Worm (Caenorhabditis elegans) whole organism, L4/young adult: Measurements from ENCODE around the gene srw-54.

Experiments used
- W03F9.2 ChIP-seq: fragments of 150-350 bp; optimal IDR thresholded peaks from 2 replicates; lab custom pipeline; 2014; ENCODE audit warnings: missing biosample characterization, missing genetic modification characterization
- him-1 ChIP-seq: sonication (generic microtip); optimal IDR thresholded peaks from 2 replicates; lab custom pipeline; 2016; ENCODE audit warnings: missing genotype, missing genetic modification reagents, missing genetic modification characterization, missing compliant biosample characterization

ce11 chrV:16580424-16580823, 30.7 kb upstream of the srw-54 start, which contains the start of gene nhr-271:
- TF ChIP-seq W03F9.2 (no peak), him-1 (tag; lab: Kevin White, UChicago) (no peak)
